Worm (Caenorhabditis elegans) whole organism, L4/young adult: Measurements from ENCODE around the gene R11G1.2.

ENCODE experiments used
- W03F9.2 ChIP-seq: fragments of 150-350 bp; optimal IDR thresholded peaks from 2 replicates; lab custom pipeline; 2014; ENCODE audit warnings: missing biosample characterization, missing genetic modification characterization
- dao-5 ChIP-seq: sonication (generic microtip); optimal IDR thresholded peaks from 2 replicates; lab custom pipeline; 2016; ENCODE audit warnings: missing genotype, missing genetic modification characterization, moderate library complexity, missing compliant biosample characterization
- him-1 ChIP-seq: sonication (generic microtip); optimal IDR thresholded peaks from 2 replicates; lab custom pipeline; 2016; ENCODE audit warnings: missing genotype, missing genetic modification reagents, missing genetic modification characterization, missing compliant biosample characterization

DNA sequence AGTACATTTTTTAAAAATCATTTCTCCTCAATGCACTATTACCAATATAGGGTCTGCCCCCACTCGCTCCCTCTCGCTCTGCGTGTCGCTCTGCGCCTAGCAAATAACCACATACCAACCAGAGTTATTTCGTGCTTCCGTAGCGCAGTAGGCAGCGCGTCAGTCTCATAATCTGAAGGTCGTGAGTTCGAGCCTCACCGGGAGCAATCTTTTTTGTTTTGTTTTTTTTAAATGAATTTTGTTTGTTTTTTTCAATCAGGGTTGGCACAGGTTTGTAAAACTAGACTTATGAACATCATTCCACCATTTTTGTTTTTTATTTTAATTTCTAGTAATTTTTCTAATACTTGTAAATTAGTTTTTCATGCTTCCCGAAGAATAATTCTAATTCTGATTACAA is 47.2 kb downstream of the R11G1.2 start:
- TF ChIP-seq W03F9.2 (no peak), him-1 (tag; lab: Kevin White, UChicago) (peak; percentile 92), dao-5 (peak; percentile 63)
